Worm (Caenorhabditis elegans) whole organism, early embryonic: Measurements from ENCODE around the gene fbxa-158.

Experiments used
- B0310.2 ChIP-seq: sonication (generic microtip); optimal IDR thresholded peaks from 2 replicates; lab custom pipeline; 2016; ENCODE audit warnings: mild to moderate bottlenecking, missing genetic modification characterization, missing compliant biosample characterization
- F13C5.2 ChIP-seq: sonication (generic microtip); optimal IDR thresholded peaks from 2 replicates; lab custom pipeline; 2017; ENCODE audit warnings: mild to moderate bottlenecking, missing genetic modification characterization, inconsistent platforms, missing compliant biosample characterization
- aly-1 ChIP-seq: sonication (generic microtip); optimal IDR thresholded peaks from 2 replicates; lab custom pipeline; 2016; ENCODE audit warnings: missing genetic modification characterization, missing compliant biosample characterization
- ama-1 ChIP-seq: fragments of 150-350 bp; optimal IDR thresholded peaks from 2 replicates; lab custom pipeline; 2014
- ceh-13 ChIP-seq: fragments of 200-800 bp; sonication (Bioruptor generic); optimal IDR thresholded peaks from 2 replicates; lab custom pipeline; 2018; ENCODE audit warnings: mild to moderate bottlenecking, missing genetic modification characterization, missing compliant biosample characterization
- ceh-36 ChIP-seq: sonication (generic microtip); optimal IDR thresholded peaks from 2 replicates; lab custom pipeline; 2016; ENCODE audit warnings: missing genetic modification characterization, inconsistent platforms, missing compliant biosample characterization
- ets-7 ChIP-seq: sonication (generic microtip); optimal IDR thresholded peaks from 2 replicates; lab custom pipeline; 2016; ENCODE audit warnings: missing genotype, missing genetic modification characterization, missing compliant biosample characterization
- flt-1 ChIP-seq: fragments of 200-800 bp; sonication (Bioruptor generic); IDR thresholded peaks from 2 replicates; pipeline ENCODE4 v1.3.6; 2022; ENCODE audit warnings: missing genetic modification characterization, missing compliant biosample characterization
- hmbx-1 ChIP-seq: sonication (generic microtip); optimal IDR thresholded peaks from 2 replicates; lab custom pipeline; 2016; ENCODE audit warnings: mild to moderate bottlenecking, missing genetic modification characterization, missing compliant biosample characterization
- hmg-4 ChIP-seq: fragments of 200-800 bp; sonication (Bioruptor generic); optimal IDR thresholded peaks from 2 replicates; lab custom pipeline; 2018; ENCODE audit warnings: mild to moderate bottlenecking, missing genetic modification characterization, missing compliant biosample characterization
- hnd-1 ChIP-seq: sonication (generic microtip); optimal IDR thresholded peaks from 2 replicates; lab custom pipeline; 2016; ENCODE audit warnings: missing genetic modification characterization, missing compliant biosample characterization
- pes-1 ChIP-seq: fragments of 200-800 bp; sonication (Bioruptor generic); IDR thresholded peaks from 2 replicates; pipeline ENCODE4 v1.3.6; 2022; ENCODE audit warnings: missing genetic modification reagents, missing genetic modification characterization, missing compliant biosample characterization
- scrt-1 ChIP-seq: fragments of 200-800 bp; sonication (Bioruptor generic); IDR thresholded peaks from 2 replicates; pipeline ENCODE4 v1.3.6; 2022; ENCODE audit warnings: missing genetic modification characterization, missing compliant biosample characterization
- sea-1 ChIP-seq: fragments of 200-800 bp; sonication (Bioruptor generic); conservative IDR thresholded peaks from 2 replicates; pipeline ENCODE4 v1.3.6; 2022; ENCODE audit warnings: missing genetic modification characterization, missing compliant biosample characterization
- tbx-11 ChIP-seq: fragments of 200-800 bp; sonication (Bioruptor generic); IDR thresholded peaks from 2 replicates; pipeline ENCODE4 v1.3.6; 2022; ENCODE audit warnings: missing genetic modification characterization, missing compliant biosample characterization
- tbx-37 ChIP-seq: fragments of 200-800 bp; sonication (Bioruptor generic); conservative IDR thresholded peaks from 2 replicates; pipeline ENCODE4 v1.3.6; 2022; ENCODE audit warnings: missing genetic modification reagents, missing genetic modification characterization, missing compliant biosample characterization
- tra-4 ChIP-seq: sonication (generic microtip); optimal IDR thresholded peaks from 2 replicates; lab custom pipeline; 2017; ENCODE audit warnings: missing genetic modification characterization, missing compliant biosample characterization

Gene fbxa-158

DNA sequence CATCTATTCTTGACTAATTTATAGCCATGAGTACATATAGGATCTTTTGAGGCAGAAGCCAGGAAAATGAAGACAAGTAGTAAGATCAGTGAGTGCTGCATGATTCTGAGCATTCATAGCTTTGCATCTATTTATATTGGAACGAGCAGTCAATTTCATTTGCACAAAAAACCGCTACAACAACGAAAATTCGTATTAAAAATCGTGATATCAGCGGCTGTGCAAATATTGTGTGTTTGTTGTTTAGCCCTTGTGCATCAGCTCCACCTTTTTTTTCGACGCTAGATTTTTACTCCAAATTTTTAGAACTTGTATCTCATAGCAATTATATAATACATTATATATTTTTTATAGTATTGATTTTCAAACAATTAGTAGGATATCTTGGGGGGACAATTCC lies 36.9 kb downstream of the fbxa-158 start, which contains the start of gene clec-21:
TSS of gene clec-21 (minus strand) at position 101 of the 400 bp plus-strand sequence.
- TF ChIP-seq tra-4 (tag; lab: Kevin White, UChicago): no peak
- no peak for TF ChIP-seq tbx-37 (GFP tag; lab: Robert Waterston, UW)
- TF ChIP-seq B0310.2 (tag; lab: Kevin White, UChicago): no peak
- TF ChIP-seq hnd-1 (tag; lab: Kevin White, UChicago): no peak
- TF ChIP-seq sea-1 (GFP tag; lab: Robert Waterston, UW): no peak
- no peak for TF ChIP-seq pes-1 (GFP tag; lab: Robert Waterston, UW)
- no peak for TF ChIP-seq ceh-36
- no peak for TF ChIP-seq aly-1 (tag; lab: Kevin White, UChicago)
- TF ChIP-seq tbx-11 (GFP tag; lab: Robert Waterston, UW): no peak
- no peak for TF ChIP-seq ets-7 (tag; lab: Kevin White, UChicago)
- TF ChIP-seq ceh-13 (GFP tag; lab: Kevin White, UChicago): no peak
- no peak for TF ChIP-seq ama-1 (lab: Kevin White, UChicago)
- TF ChIP-seq scrt-1: no peak
- TF ChIP-seq hmbx-1: no peak
- no peak for TF ChIP-seq flt-1 (GFP tag; lab: Robert Waterston, UW)

- TF ChIP-seq tbx-11 (GFP tag; lab: Robert Waterston, UW): no peak
- TF ChIP-seq sea-1 (GFP tag; lab: Robert Waterston, UW): no peak
- TF ChIP-seq ceh-13 (GFP tag; lab: Kevin White, UChicago): no peak
- no peak for TF ChIP-seq F13C5.2
- TF ChIP-seq tbx-37 (GFP tag; lab: Robert Waterston, UW): no peak
- no peak for TF ChIP-seq pes-1 (GFP tag; lab: Robert Waterston, UW)
- no peak for TF ChIP-seq tra-4 (tag; lab: Kevin White, UChicago)
- no peak for TF ChIP-seq ama-1 (lab: Kevin White, UChicago)
- no peak for TF ChIP-seq ceh-36
- TF ChIP-seq B0310.2 (tag; lab: Kevin White, UChicago): no peak
- TF ChIP-seq hnd-1 (tag; lab: Kevin White, UChicago): no peak
- TF ChIP-seq hmbx-1: no peak
- no peak for TF ChIP-seq hmg-4 (GFP tag; lab: Kevin White, UChicago)
- TF ChIP-seq flt-1 (GFP tag; lab: Robert Waterston, UW): no peak
- TF ChIP-seq aly-1 (tag; lab: Kevin White, UChicago): no peak
- no peak for TF ChIP-seq scrt-1
Observed at ce11 chrII:1579886-1580285, 41.2 kb downstream of the fbxa-158 start, which contains the start of gene math-38. Gene math-38 (minus strand): TSS chrII:1579986.

- no peak for TF ChIP-seq sea-1 (GFP tag; lab: Robert Waterston, UW)
- no peak for TF ChIP-seq scrt-1
- TF ChIP-seq ets-7 (tag; lab: Kevin White, UChicago): no peak
- no peak for TF ChIP-seq ceh-13 (GFP tag; lab: Kevin White, UChicago)
- TF ChIP-seq ceh-36: no peak
- no peak for TF ChIP-seq B0310.2 (tag; lab: Kevin White, UChicago)
- no peak for TF ChIP-seq ama-1 (lab: Kevin White, UChicago)
- TF ChIP-seq aly-1 (tag; lab: Kevin White, UChicago): no peak
- TF ChIP-seq tbx-11 (GFP tag; lab: Robert Waterston, UW): no peak
- no peak for TF ChIP-seq hmbx-1
- TF ChIP-seq flt-1 (GFP tag; lab: Robert Waterston, UW): no peak
- TF ChIP-seq hnd-1 (tag; lab: Kevin White, UChicago): no peak
- no peak for TF ChIP-seq tra-4 (tag; lab: Kevin White, UChicago)
Observed at ce11 chrII:1576772-1577171, 44.3 kb downstream of the fbxa-158 start.

ce11 chrII:1576030-1576429 lies 45.0 kb downstream of the fbxa-158 start, which contains the start of gene K05F6.10:
Gene K05F6.10 (minus strand): TSS chrII:1576130.
- no peak for TF ChIP-seq ama-1 (lab: Kevin White, UChicago)
- TF ChIP-seq aly-1 (tag; lab: Kevin White, UChicago): no peak
- no peak for TF ChIP-seq pes-1 (GFP tag; lab: Robert Waterston, UW)
- no peak for TF ChIP-seq scrt-1
- TF ChIP-seq tbx-11 (GFP tag; lab: Robert Waterston, UW): no peak
- no peak for TF ChIP-seq hmbx-1
- no peak for TF ChIP-seq B0310.2 (tag; lab: Kevin White, UChicago)
- no peak for TF ChIP-seq flt-1 (GFP tag; lab: Robert Waterston, UW)
- no peak for TF ChIP-seq ceh-13 (GFP tag; lab: Kevin White, UChicago)
- no peak for TF ChIP-seq hmg-4 (GFP tag; lab: Kevin White, UChicago)
- no peak for TF ChIP-seq hnd-1 (tag; lab: Kevin White, UChicago)
- TF ChIP-seq tbx-37 (GFP tag; lab: Robert Waterston, UW): no peak
- TF ChIP-seq ets-7 (tag; lab: Kevin White, UChicago): no peak
- no peak for TF ChIP-seq sea-1 (GFP tag; lab: Robert Waterston, UW)
- no peak for TF ChIP-seq F13C5.2
- no peak for TF ChIP-seq tra-4 (tag; lab: Kevin White, UChicago)
- TF ChIP-seq ceh-36: no peak

DNA sequence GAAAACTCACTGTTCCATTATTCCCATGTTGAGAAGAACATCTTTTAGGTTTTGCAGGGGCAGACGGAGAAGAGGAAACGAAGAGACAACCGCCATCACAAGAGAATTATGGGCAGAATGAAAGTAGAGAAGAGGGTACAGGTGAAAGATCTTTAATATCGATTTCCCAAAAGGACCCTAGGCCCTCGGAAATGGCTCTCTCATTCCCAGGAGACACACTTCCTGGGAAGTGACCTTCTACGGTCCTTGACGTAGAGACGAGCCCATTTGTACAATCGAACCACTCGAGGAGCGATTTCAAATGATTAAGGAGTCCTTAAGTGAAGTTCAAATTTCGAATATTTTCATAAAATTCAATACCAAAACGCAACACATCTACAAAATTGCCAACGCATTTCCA lies 50.0 kb downstream of the fbxa-158 start, which contains the start of gene fbxb-46:
TSS of gene fbxb-46 (minus strand) at position 101 of the 400 bp plus-strand sequence.
- no peak for TF ChIP-seq tra-4 (tag; lab: Kevin White, UChicago)
- TF ChIP-seq tbx-11 (GFP tag; lab: Robert Waterston, UW): no peak
- no peak for TF ChIP-seq ets-7 (tag; lab: Kevin White, UChicago)
- TF ChIP-seq tbx-37 (GFP tag; lab: Robert Waterston, UW): no peak
- TF ChIP-seq ama-1 (lab: Kevin White, UChicago): no peak
- TF ChIP-seq hmg-4 (GFP tag; lab: Kevin White, UChicago): no peak
- no peak for TF ChIP-seq F13C5.2
- no peak for TF ChIP-seq ceh-36
- no peak for TF ChIP-seq pes-1 (GFP tag; lab: Robert Waterston, UW)
- no peak for TF ChIP-seq flt-1 (GFP tag; lab: Robert Waterston, UW)
- no peak for TF ChIP-seq hmbx-1
- no peak for TF ChIP-seq B0310.2 (tag; lab: Kevin White, UChicago)
- TF ChIP-seq scrt-1: no peak
- TF ChIP-seq aly-1 (tag; lab: Kevin White, UChicago): no peak
- no peak for TF ChIP-seq sea-1 (GFP tag; lab: Robert Waterston, UW)
- TF ChIP-seq hnd-1 (tag; lab: Kevin White, UChicago): no peak
- TF ChIP-seq ceh-13 (GFP tag; lab: Kevin White, UChicago): no peak
